Worm (Caenorhabditis elegans): ENCODE data around the gene C07H6.2.
A peak's percentile ranks its signal among the peaks of the same experiment; 100 is the strongest.

C07H6.2 gene

DNA sequence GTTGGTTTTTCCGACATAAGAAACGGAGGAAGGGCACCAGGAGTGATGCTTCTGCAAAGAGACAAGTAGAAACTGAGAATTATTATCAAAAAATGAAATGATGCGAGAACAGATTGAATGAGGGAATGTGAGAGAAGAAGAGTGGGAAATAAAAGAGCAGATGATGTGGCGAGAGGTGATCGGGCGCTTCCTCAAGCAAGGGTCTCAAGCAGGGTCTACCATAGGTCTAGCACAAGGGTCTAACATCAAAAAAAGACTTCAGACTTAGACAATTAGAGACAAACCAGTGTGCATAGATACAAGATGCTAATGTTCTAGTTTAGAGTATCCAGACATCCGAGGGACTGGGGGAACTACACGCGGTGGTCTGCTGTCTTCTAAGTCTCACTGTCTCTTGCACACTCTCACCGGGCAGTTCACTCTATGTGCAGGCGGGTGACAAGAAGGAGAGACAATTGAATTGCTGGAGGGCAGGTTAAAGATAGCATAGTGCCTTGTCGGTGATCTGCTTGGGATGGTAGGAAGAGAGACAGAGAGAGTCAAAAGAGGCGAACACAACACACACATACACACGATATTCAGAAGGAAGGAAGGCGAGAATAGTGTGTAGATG lies 49.4 kb downstream of the C07H6.2 start, which contains the start of gene R13A5.7 (continued):
- TF ChIP-seq dox-1 (GFP tag; IDR thresholded peaks at IDR 0.05) (no peak), K11D2.4 (GFP tag; IDR thresholded peaks at IDR 0.05) (0 out of 2 replicates have a peak, but pooled peaks have one; percentile 17), him-1 (tag; optimal IDR thresholded peaks at IDR 0.05) (no peak), nfya-1 (tag; optimal IDR thresholded peaks at IDR 0.05; ENCODE audit: borderline replicate concordance, insufficient read depth) (no peak), Y53F4B.3 (GFP tag; IDR thresholded peaks at IDR 0.05) (no peak), sdz-38 (tag; optimal IDR thresholded peaks at IDR 0.05) (no peak), ama-1 (optimal IDR thresholded peaks at IDR 0.05) (no peak), ama-1 (GFP tag; optimal IDR thresholded peaks at IDR 0.05) (no peak), B0019.2 (GFP tag; conservative IDR thresholded peaks at IDR 0.05) (no peak), hlh-12 (tag; optimal IDR thresholded peaks at IDR 0.05) (no peak), ZK185.1 (tag; optimal IDR thresholded peaks at IDR 0.05; ENCODE audit: poor library complexity, severe bottlenecking) (peak; percentile 71), dpff-1 (tag; optimal IDR thresholded peaks at IDR 0.05) (no peak), hsf-1 (GFP tag; IDR thresholded peaks at IDR 0.05) (no peak), die-1 (tag; optimal IDR thresholded peaks at IDR 0.05) (peak; percentile 52), zim-3 (tag; optimal IDR thresholded peaks at IDR 0.05) (no peak), ztf-3 (GFP tag; optimal IDR thresholded peaks at IDR 0.05) (no peak), nfyb-1 (GFP tag; IDR thresholded peaks at IDR 0.05) (peak; percentile 84), F10E7.11 (tag; optimal IDR thresholded peaks at IDR 0.05) (no peak), Y56A3A.18 (GFP tag; IDR thresholded peaks at IDR 0.05) (no peak), nhr-90 (tag; optimal IDR thresholded peaks at IDR 0.05) (peak; percentile 36), rcor-1 (GFP tag; IDR thresholded peaks at IDR 0.05) (0 out of 2 replicates have a peak, but pooled peaks have one; percentile 27), lin-40 (tag; optimal IDR thresholded peaks at IDR 0.05) (peak; percentile 69), cebp-2 (GFP tag; IDR thresholded peaks at IDR 0.05) (no peak), tbx-9 (tag; optimal IDR thresholded peaks at IDR 0.05; ENCODE audit: borderline replicate concordance) (no peak), lin-35 (GFP tag; optimal IDR thresholded peaks at IDR 0.05) (peak in 1 of 3 experiments; percentile 62), rpc-1 (optimal IDR thresholded peaks at IDR 0.05) (no peak), rpc-1 (tag; optimal IDR thresholded peaks at IDR 0.05) (no peak), fkh-3 (tag; optimal IDR thresholded peaks at IDR 0.05) (no peak), ztf-22 (GFP tag; optimal IDR thresholded peaks at IDR 0.05) (no peak), F49E8.2 (tag; optimal IDR thresholded peaks at IDR 0.05; ENCODE audit: insufficient read depth) (no peak), F22D6.2 (tag; optimal IDR thresholded peaks at IDR 0.05) (no peak), unc-62 (GFP tag; optimal IDR thresholded peaks at IDR 0.05) (peak; percentile 10), egrh-3 (GFP tag; IDR thresholded peaks at IDR 0.05) (peak; percentile 42; the same call in 1 of the 2 replicates), ccch-3 (GFP tag; optimal IDR thresholded peaks at IDR 0.05) (no peak), ztf-6 (GFP tag; IDR thresholded peaks at IDR 0.05) (no peak), ceh-27 (GFP tag; optimal IDR thresholded peaks at IDR 0.05) (peak; percentile 80), let-607 (tag; optimal IDR thresholded peaks at IDR 0.05) (peak in 1 of 2 experiments; percentile 26), nhr-27 (tag; optimal IDR thresholded peaks at IDR 0.05) (no peak), ztf-18 (tag; optimal IDR thresholded peaks at IDR 0.05) (peak; percentile 57), mes-4 (tag; optimal IDR thresholded peaks at IDR 0.05) (no peak), let-526 (GFP tag; IDR thresholded peaks at IDR 0.05) (0 out of 2 replicates have a peak, but pooled peaks have one; percentile 37), F33H1.4 (GFP tag; IDR thresholded peaks at IDR 0.05) (no peak), F39B2.1 (GFP tag; IDR thresholded peaks at IDR 0.05) (no peak), mxl-1 (tag; optimal IDR thresholded peaks at IDR 0.05) (no peak), sea-2 (GFP tag; IDR thresholded peaks at IDR 0.05) (no peak), C06A6.2 (GFP tag; conservative IDR thresholded peaks at IDR 0.05) (no peak), rec-8 (tag; optimal IDR thresholded peaks at IDR 0.05) (no peak), hrde-1 (tag; optimal IDR thresholded peaks at IDR 0.05; ENCODE audit: borderline replicate concordance) (no peak)
